Worm (Caenorhabditis elegans) whole organism, young adult: ENCODE results near the gene C07B5.8.

Experiments
- B0019.2 ChIP-seq: fragments of 200-800 bp; sonication (Bioruptor generic); conservative IDR thresholded peaks from 2 replicates; pipeline ENCODE4 v1.3.6; 2022; ENCODE audit warnings: missing genetic modification reagents, missing genetic modification characterization, missing compliant biosample characterization
- B0261.1 ChIP-seq: sonication (generic microtip); optimal IDR thresholded peaks from 2 replicates; lab custom pipeline; 2016; ENCODE audit warnings: mild to moderate bottlenecking, missing genetic modification characterization, moderate library complexity, missing compliant biosample characterization
- F10E7.11 ChIP-seq: sonication (generic microtip); optimal IDR thresholded peaks from 2 replicates; lab custom pipeline; 2017; ENCODE audit warnings: mild to moderate bottlenecking, missing genetic modification characterization, moderate library complexity, missing compliant biosample characterization
- F22D6.2 ChIP-seq: sonication (generic microtip); optimal IDR thresholded peaks from 2 replicates; lab custom pipeline; 2016; ENCODE audit warnings: mild to moderate bottlenecking, missing genetic modification characterization, missing compliant biosample characterization
- F33H1.4 ChIP-seq: fragments of 200-800 bp; sonication (Bioruptor generic); IDR thresholded peaks from 2 replicates; pipeline ENCODE4 v1.3.6; 2022; ENCODE audit warnings: missing genetic modification reagents, missing genetic modification characterization, missing compliant biosample characterization
- K12H6.12 ChIP-seq: fragments of 200-800 bp; sonication (Bioruptor generic); optimal IDR thresholded peaks from 2 replicates; lab custom pipeline; 2018; ENCODE audit warnings: mild to moderate bottlenecking, missing genetic modification characterization, missing compliant biosample characterization
- T07F8.4 ChIP-seq: sonication (generic microtip); optimal IDR thresholded peaks from 2 replicates; lab custom pipeline; 2016; ENCODE audit warnings: mild to moderate bottlenecking, missing genetic modification characterization, moderate library complexity, missing compliant biosample characterization
- Y53F4B.3 ChIP-seq: fragments of 200-800 bp; sonication (Bioruptor generic); IDR thresholded peaks from 2 replicates; pipeline ENCODE4 v1.3.6; 2022; ENCODE audit warnings: missing genetic modification reagents, missing genetic modification characterization, missing compliant biosample characterization
- Y53G8AR.9 ChIP-seq: fragments of 200-800 bp; sonication (Bioruptor generic); conservative IDR thresholded peaks from 2 replicates; pipeline ENCODE4 v1.3.6; 2022; ENCODE audit warnings: missing genetic modification reagents, missing genetic modification characterization, missing compliant biosample characterization
- akir-1 ChIP-seq: fragments of 200-800 bp; sonication (Bioruptor generic); optimal IDR thresholded peaks from 2 replicates; lab custom pipeline; 2018; ENCODE audit warnings: mild to moderate bottlenecking, missing genetic modification characterization, moderate library complexity, missing compliant biosample characterization
- aptf-2 ChIP-seq: fragments of 200-800 bp; sonication (Bioruptor generic); conservative IDR thresholded peaks from 2 replicates; pipeline ENCODE4 v1.3.6; 2022; ENCODE audit warnings: missing genetic modification reagents, missing genetic modification characterization, missing compliant biosample characterization
- bed-1 ChIP-seq: fragments of 200-800 bp; sonication (Bioruptor generic); IDR thresholded peaks from 2 replicates; pipeline ENCODE4 v1.3.6; 2022; ENCODE audit warnings: missing genetic modification reagents, missing genetic modification characterization, missing compliant biosample characterization
- cebp-1 ChIP-seq, 2 experiments: fragments of 200-800 bp in 1 of 2; sonication (Bioruptor generic) in 1 of 2; sonication (generic microtip) in 1 of 2; IDR thresholded peaks in 1 of 2; optimal IDR thresholded peaks in 1 of 2; 2 replicates each; pipeline versions ENCODE4 v1.3.6 to Lab custom; 2017 to 2022; ENCODE audit warnings: missing compliant biosample characterization in 2 of 2, missing genetic modification characterization in 2 of 2, mild to moderate bottlenecking in 1 of 2, missing genetic modification reagents in 1 of 2, moderate library complexity in 1 of 2
- ceh-100 ChIP-seq: fragments of 200-800 bp; sonication (Bioruptor generic); IDR thresholded peaks from 2 replicates; pipeline ENCODE4 v1.3.6; 2022; ENCODE audit warnings: missing genetic modification reagents, missing genetic modification characterization, missing compliant biosample characterization
- ceh-58 ChIP-seq: fragments of 200-800 bp; sonication (Bioruptor generic); IDR thresholded peaks from 2 replicates; pipeline ENCODE4 v1.3.6; 2022; ENCODE audit warnings: missing genetic modification characterization, missing compliant biosample characterization
- ceh-91 ChIP-seq: fragments of 200-800 bp; sonication (Bioruptor generic); IDR thresholded peaks from 2 replicates; pipeline ENCODE4 v1.3.6; 2022; ENCODE audit warnings: missing genetic modification reagents, missing genetic modification characterization, missing compliant biosample characterization
- dox-1 ChIP-seq: fragments of 200-800 bp; sonication (Bioruptor generic); IDR thresholded peaks from 2 replicates; pipeline ENCODE4 v1.3.6; 2022; ENCODE audit warnings: missing genetic modification reagents, missing genetic modification characterization, missing compliant biosample characterization
- egl-18 ChIP-seq: fragments of 200-800 bp; sonication (Bioruptor generic); IDR thresholded peaks from 2 replicates; pipeline ENCODE4 v1.3.6; 2022; ENCODE audit warnings: missing genetic modification reagents, missing genetic modification characterization, missing compliant biosample characterization
- ekl-4 ChIP-seq: fragments of 200-800 bp; sonication (Bioruptor generic); IDR thresholded peaks from 2 replicates; pipeline ENCODE4 v1.3.6; 2022; ENCODE audit warnings: missing genetic modification reagents, missing genetic modification characterization, missing compliant biosample characterization
- hlh-26 ChIP-seq: fragments of 200-800 bp; sonication (Bioruptor generic); conservative IDR thresholded peaks from 2 replicates; pipeline ENCODE4 v1.3.6; 2022; ENCODE audit warnings: missing genetic modification reagents, missing genetic modification characterization, missing compliant biosample characterization
- lag-1 ChIP-seq: fragments of 200-800 bp; sonication (Bioruptor generic); IDR thresholded peaks from 2 replicates; pipeline ENCODE4 v1.3.6; 2022; ENCODE audit warnings: missing genetic modification reagents, missing genetic modification characterization, missing compliant biosample characterization
- let-607 ChIP-seq, 2 experiments: fragments of 200-800 bp in 1 of 2; sonication (Bioruptor generic) in 1 of 2; sonication (generic microtip) in 1 of 2; optimal IDR thresholded peaks; 2 replicates each; lab custom pipeline; 2016 to 2018; ENCODE audit warnings: mild to moderate bottlenecking in 2 of 2, missing compliant biosample characterization in 2 of 2, missing genetic modification characterization in 2 of 2, moderate library complexity in 2 of 2, missing genotype in 1 of 2
- lin-40 ChIP-seq: sonication (generic microtip); optimal IDR thresholded peaks from 2 replicates; lab custom pipeline; 2016; ENCODE audit warnings: missing genetic modification characterization, mild to moderate bottlenecking, missing compliant biosample characterization, missing genotype, missing genetic modification reagents
- lin-54 ChIP-seq: fragments of 200-800 bp; sonication (Bioruptor generic); optimal IDR thresholded peaks from 2 replicates; lab custom pipeline; 2018; ENCODE audit warnings: mild to moderate bottlenecking, missing genetic modification characterization, missing compliant biosample characterization
- lsy-27 ChIP-seq: sonication (generic microtip); optimal IDR thresholded peaks from 2 replicates; lab custom pipeline; 2017; ENCODE audit warnings: missing genetic modification characterization, mild to moderate bottlenecking, missing compliant biosample characterization, antibody characterized with exemption, missing genotype, borderline replicate concordance; ENCODE audit not compliant: insufficient read depth
- madf-8 ChIP-seq: fragments of 200-800 bp; sonication (Bioruptor generic); conservative IDR thresholded peaks from 2 replicates; pipeline ENCODE4 v1.3.6; 2022; ENCODE audit warnings: missing genetic modification reagents, missing genetic modification characterization, missing compliant biosample characterization
- mes-4 ChIP-seq: sonication (generic microtip); optimal IDR thresholded peaks from 2 replicates; lab custom pipeline; 2016; ENCODE audit warnings: missing genotype, missing genetic modification characterization, missing compliant biosample characterization
- nfya-1 ChIP-seq: sonication (generic microtip); optimal IDR thresholded peaks from 2 replicates; lab custom pipeline; 2017; ENCODE audit warnings: antibody characterized with exemption, missing compliant biosample characterization, missing genetic modification characterization, borderline replicate concordance; ENCODE audit not compliant: insufficient read depth
- nfya-2 ChIP-seq: fragments of 200-800 bp; sonication (Bioruptor generic); IDR thresholded peaks from 2 replicates; pipeline ENCODE4 v1.3.6; 2022; ENCODE audit warnings: missing genetic modification reagents, missing genetic modification characterization, missing compliant biosample characterization
- nhr-27 ChIP-seq: fragments of 200-800 bp; sonication (Bioruptor generic); optimal IDR thresholded peaks from 2 replicates; lab custom pipeline; 2018; ENCODE audit warnings: mild to moderate bottlenecking, missing genetic modification characterization, moderate library complexity, missing compliant biosample characterization
- nhr-80 ChIP-seq: sonication (generic microtip); optimal IDR thresholded peaks from 2 replicates; lab custom pipeline; 2016; ENCODE audit warnings: missing genetic modification characterization, missing compliant biosample characterization
- pbrm-1 ChIP-seq: fragments of 200-800 bp; sonication (Bioruptor generic); IDR thresholded peaks from 2 replicates; pipeline ENCODE4 v1.3.6; 2022; ENCODE audit warnings: missing genetic modification reagents, missing genetic modification characterization, missing compliant biosample characterization
- rec-8 ChIP-seq, 2 experiments: sonication (generic microtip); optimal IDR thresholded peaks; 2 replicates each; lab custom pipeline; 2016; ENCODE audit warnings: mild to moderate bottlenecking in 2 of 2, missing genetic modification characterization in 2 of 2, missing genetic modification reagents in 2 of 2, missing genotype in 2 of 2, missing biosample characterization in 1 of 2, missing compliant biosample characterization in 1 of 2, moderate library complexity in 1 of 2
- rpc-1 ChIP-seq, 2 experiments: fragments of 150-350 bp in 1 of 2; sonication (generic microtip) in 1 of 2; optimal IDR thresholded peaks; 2 replicates each; lab custom pipeline; 2014 to 2018; ENCODE audit warnings: missing biosample characterization in 1 of 2, missing genetic modification characterization in 1 of 2, missing genetic modification reagents in 1 of 2, missing genotype in 1 of 2
- snpc-3.4 ChIP-seq: sonication (generic microtip); optimal IDR thresholded peaks from 2 replicates; lab custom pipeline; 2017; ENCODE audit warnings: missing genetic modification characterization, mild to moderate bottlenecking, missing compliant biosample characterization, antibody characterized with exemption, moderate library complexity, missing genotype, missing genetic modification reagents
- snpc-4 ChIP-seq, 5 experiments: fragments of 150-350 bp in 1 of 5; sonication (generic microtip) in 4 of 5; optimal IDR thresholded peaks; 2 replicates each; lab custom pipeline; 2014 to 2018; ENCODE audit warnings: missing genetic modification characterization in 5 of 5, missing biosample characterization in 3 of 5, antibody characterized with exemption in 2 of 5, mild to moderate bottlenecking in 2 of 5, missing compliant biosample characterization in 2 of 5, missing genotype in 2 of 5, moderate library complexity in 2 of 5, missing genetic modification reagents in 1 of 5
- tbp1 ChIP-seq: fragments of 200-800 bp; sonication (Bioruptor generic); optimal IDR thresholded peaks from 2 replicates; lab custom pipeline; 2018; ENCODE audit warnings: mild to moderate bottlenecking, missing genetic modification characterization, missing compliant biosample characterization
- tbx-9 ChIP-seq: sonication (generic microtip); optimal IDR thresholded peaks from 2 replicates; lab custom pipeline; 2016; ENCODE audit warnings: borderline replicate concordance, missing genetic modification characterization, inconsistent platforms, missing compliant biosample characterization
- unc-130 ChIP-seq: sonication (generic microtip); optimal IDR thresholded peaks from 2 replicates; lab custom pipeline; 2016; ENCODE audit warnings: missing genetic modification reagents, missing genetic modification characterization, missing compliant biosample characterization
- xnd-1 ChIP-seq: sonication (generic microtip); optimal IDR thresholded peaks from 2 replicates; lab custom pipeline; 2016; ENCODE audit warnings: missing genotype, missing genetic modification reagents, missing genetic modification characterization, missing compliant biosample characterization
- zfh-2 ChIP-seq: fragments of 200-800 bp; sonication (Bioruptor generic); conservative IDR thresholded peaks from 2 replicates; pipeline ENCODE4 v1.3.6; 2022; ENCODE audit warnings: missing genetic modification reagents, missing genetic modification characterization, missing compliant biosample characterization
- zim-3 ChIP-seq: sonication (generic microtip); optimal IDR thresholded peaks from 2 replicates; lab custom pipeline; 2017; ENCODE audit warnings: mild to moderate bottlenecking, missing genetic modification characterization, moderate library complexity, missing compliant biosample characterization
- ztf-26 ChIP-seq: sonication (generic microtip); optimal IDR thresholded peaks from 2 replicates; lab custom pipeline; 2017; ENCODE audit warnings: missing genetic modification characterization, missing compliant biosample characterization
- ztf-28 ChIP-seq: fragments of 200-800 bp; sonication (Bioruptor generic); IDR thresholded peaks from 2 replicates; pipeline ENCODE4 v1.3.6; 2022; ENCODE audit warnings: missing genetic modification reagents, missing genetic modification characterization, missing compliant biosample characterization

The C07B5.8 gene

DNA sequence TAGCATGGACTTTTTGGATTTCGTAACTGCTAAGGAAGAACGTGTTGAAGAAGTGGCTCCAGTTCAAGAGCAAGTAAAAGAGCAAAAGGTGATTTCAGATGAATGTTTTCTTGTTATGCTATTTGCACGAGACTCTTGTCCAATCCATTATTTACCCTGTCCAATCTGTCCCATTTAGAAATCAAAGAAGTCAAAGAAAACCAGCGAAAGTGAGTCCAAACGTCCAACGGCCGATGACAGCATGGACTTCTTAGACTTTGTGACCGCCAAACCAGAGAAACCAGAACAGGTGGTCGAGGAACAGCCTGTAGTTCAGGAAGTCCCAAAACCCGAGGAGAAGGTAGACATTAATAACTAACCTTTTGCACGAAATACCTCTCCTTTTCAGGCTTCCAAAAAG, 18.7 kb upstream of the C07B5.8 start:
- TF ChIP-seq dox-1 (GFP tag; lab: Robert Waterston, UW): no peak
- TF ChIP-seq cebp-1 (GFP tag; IDR thresholded peaks at IDR 0.05; lab: Robert Waterston, UW): no peak
- TF ChIP-seq cebp-1 (tag; optimal IDR thresholded peaks at IDR 0.05; lab: Kevin White, UChicago): peak; percentile 23

DNA sequence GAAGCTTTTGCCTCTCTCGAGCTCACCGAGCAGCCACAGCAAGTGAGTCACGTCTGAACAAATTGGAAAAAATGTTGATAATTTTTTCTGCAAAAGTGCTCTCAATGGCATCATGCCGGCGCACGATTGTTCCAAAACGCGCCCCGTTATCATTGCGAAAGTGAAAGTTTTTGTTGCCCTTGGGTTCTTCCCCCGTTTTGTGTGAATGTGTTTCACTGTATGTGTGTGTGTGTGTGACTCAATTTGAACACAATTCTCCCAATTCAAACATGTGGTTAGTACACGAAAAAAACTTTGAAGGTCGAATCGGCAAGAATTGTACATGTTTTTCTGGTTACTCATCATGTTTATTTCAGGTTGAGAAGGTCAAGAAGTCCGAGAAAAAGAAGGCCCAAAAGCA, 16.5 kb upstream of the C07B5.8 start:
- TF ChIP-seq F22D6.2 (tag; lab: Kevin White, UChicago): no peak
- TF ChIP-seq ceh-58 (GFP tag; lab: Robert Waterston, UW): no peak
- TF ChIP-seq egl-18 (GFP tag; lab: Robert Waterston, UW): no peak
- no peak for TF ChIP-seq F10E7.11
- TF ChIP-seq B0261.1 (tag; lab: Kevin White, UChicago): no peak
- no peak for TF ChIP-seq akir-1
- no peak for TF ChIP-seq ceh-91 (GFP tag; lab: Robert Waterston, UW)
- TF ChIP-seq Y53F4B.3 (GFP tag; lab: Robert Waterston, UW): no peak
- TF ChIP-seq zfh-2 (GFP tag; lab: Robert Waterston, UW): no peak
- no peak for TF ChIP-seq let-607 (tag; optimal IDR thresholded peaks at IDR 0.05; lab: Kevin White, UChicago)
- no peak for TF ChIP-seq ceh-100 (GFP tag; lab: Robert Waterston, UW)
- TF ChIP-seq ztf-28: no peak
- TF ChIP-seq K12H6.12 (tag; lab: Kevin White, UChicago): no peak
- no peak for TF ChIP-seq nfya-2 (GFP tag; lab: Robert Waterston, UW)
- TF ChIP-seq tbx-9: no peak
- no peak for TF ChIP-seq hlh-26 (GFP tag; lab: Robert Waterston, UW)
- TF ChIP-seq pbrm-1 (GFP tag; lab: Robert Waterston, UW): no peak
- TF ChIP-seq bed-1 (GFP tag; lab: Robert Waterston, UW): no peak
- no peak for TF ChIP-seq unc-130 (GFP tag; lab: Kevin White, UChicago)
- no peak for TF ChIP-seq T07F8.4 (tag; lab: Kevin White, UChicago)
- TF ChIP-seq tbp1 (GFP tag; lab: Kevin White, UChicago): peak; percentile 8
- TF ChIP-seq Y53G8AR.9 (GFP tag; lab: Robert Waterston, UW): no peak
- no peak for TF ChIP-seq lsy-27
- peak; percentile 67; the same call in 1 of the 2 replicates for TF ChIP-seq cebp-1 (GFP tag; IDR thresholded peaks at IDR 0.05; lab: Robert Waterston, UW)
- peak; percentile 68 for TF ChIP-seq cebp-1 (tag; optimal IDR thresholded peaks at IDR 0.05; lab: Kevin White, UChicago)
- TF ChIP-seq nhr-27: no peak
- TF ChIP-seq nfya-1: no peak
- TF ChIP-seq xnd-1 (tag; lab: Kevin White, UChicago): no peak
- peak; percentile 96 for TF ChIP-seq nhr-80 (tag; lab: Kevin White, UChicago)
- no peak for TF ChIP-seq mes-4 (tag; lab: Kevin White, UChicago)
- no peak for TF ChIP-seq F33H1.4 (GFP tag; lab: Robert Waterston, UW)
- TF ChIP-seq zim-3 (tag; lab: Kevin White, UChicago): no peak
- TF ChIP-seq lin-40 (tag; lab: Kevin White, UChicago): peak; percentile 3
- TF ChIP-seq lin-54 (GFP tag; lab: Kevin White, UChicago): no peak
- no peak for TF ChIP-seq snpc-4 (GFP tag; optimal IDR thresholded peaks at IDR 0.05; lab: Kevin White, UChicago)
- no peak for TF ChIP-seq snpc-4 (tag; optimal IDR thresholded peaks at IDR 0.05; lab: Kevin White, UChicago)
- TF ChIP-seq B0019.2 (GFP tag; lab: Robert Waterston, UW): no peak
- no peak for TF ChIP-seq aptf-2
- TF ChIP-seq rpc-1 (optimal IDR thresholded peaks at IDR 0.05; lab: Kevin White, UChicago): no peak
- TF ChIP-seq rpc-1 (tag; optimal IDR thresholded peaks at IDR 0.05; lab: Kevin White, UChicago): no peak
- no peak for TF ChIP-seq snpc-3.4 (tag; lab: Kevin White, UChicago)
- no peak for TF ChIP-seq lag-1 (GFP tag; lab: Robert Waterston, UW)
- TF ChIP-seq madf-8: no peak
- peak; percentile 50; the same call in 1 of the 2 replicates for TF ChIP-seq dox-1 (GFP tag; lab: Robert Waterston, UW)
- no peak for TF ChIP-seq ztf-26 (tag; lab: Kevin White, UChicago)
- TF ChIP-seq rec-8 (tag; optimal IDR thresholded peaks at IDR 0.05; lab: Kevin White, UChicago): no peak
- TF ChIP-seq ekl-4 (GFP tag; lab: Robert Waterston, UW): no peak
